Worm (Caenorhabditis elegans) whole organism, late embryonic: ENCODE measurements around the gene cdh-9.

Experiments used
- C38D4.7 ChIP-seq: fragments of 200-800 bp; sonication (Bioruptor generic); optimal IDR thresholded peaks from 2 replicates; lab custom pipeline; 2018; ENCODE audit warnings: mild to moderate bottlenecking, missing genetic modification characterization, moderate library complexity, missing compliant biosample characterization
- K02D7.2 ChIP-seq: sonication (generic microtip); optimal IDR thresholded peaks from 2 replicates; lab custom pipeline; 2017; ENCODE audit warnings: mild to moderate bottlenecking, missing genetic modification characterization, missing compliant biosample characterization
- K09A11.1 ChIP-seq: sonication (generic microtip); optimal IDR thresholded peaks from 2 replicates; lab custom pipeline; 2017; ENCODE audit warnings: antibody characterized with exemption, mild to moderate bottlenecking, missing genetic modification characterization, missing compliant biosample characterization; ENCODE audit not compliant: insufficient read depth
- Y22D7AL.16 ChIP-seq: sonication (generic microtip); optimal IDR thresholded peaks from 2 replicates; lab custom pipeline; 2016; ENCODE audit warnings: missing genetic modification characterization, missing compliant biosample characterization
- ahr-1 ChIP-seq: sonication (generic microtip); optimal IDR thresholded peaks from 2 replicates; lab custom pipeline; 2016; ENCODE audit warnings: missing genetic modification characterization, missing compliant biosample characterization
- ama-1 ChIP-seq: fragments of 150-350 bp; optimal IDR thresholded peaks from 2 replicates; lab custom pipeline; 2014
- ceh-18 ChIP-seq: sonication (generic microtip); optimal IDR thresholded peaks from 2 replicates; lab custom pipeline; 2016; ENCODE audit warnings: missing genetic modification characterization, missing compliant biosample characterization
- ceh-19 ChIP-seq: fragments of 200-800 bp; sonication (Bioruptor generic); optimal IDR thresholded peaks from 2 replicates; lab custom pipeline; 2018; ENCODE audit warnings: mild to moderate bottlenecking, missing genetic modification characterization, missing compliant biosample characterization
- ceh-2 ChIP-seq: sonication (generic microtip); optimal IDR thresholded peaks from 2 replicates; lab custom pipeline; 2016; ENCODE audit warnings: missing genotype, missing genetic modification characterization, missing compliant biosample characterization
- ceh-22 ChIP-seq: sonication (generic microtip); optimal IDR thresholded peaks from 2 replicates; lab custom pipeline; 2017; ENCODE audit warnings: missing biosample characterization, missing genetic modification characterization
- ceh-24 ChIP-seq: sonication (generic microtip); optimal IDR thresholded peaks from 2 replicates; lab custom pipeline; 2016; ENCODE audit warnings: mild to moderate bottlenecking, missing genetic modification characterization, missing compliant biosample characterization
- ceh-30 ChIP-seq: fragments of 150-350 bp; optimal IDR thresholded peaks from 2 replicates; lab custom pipeline; 2014; ENCODE audit warnings: missing biosample characterization, missing genetic modification characterization
- ceh-31 ChIP-seq: sonication (generic microtip); optimal IDR thresholded peaks from 2 replicates; lab custom pipeline; 2016; ENCODE audit warnings: missing genetic modification characterization, missing compliant biosample characterization
- ceh-45 ChIP-seq: fragments of 200-800 bp; sonication (Bioruptor generic); IDR thresholded peaks from 2 replicates; pipeline ENCODE4 v1.3.6; 2022; ENCODE audit warnings: missing genetic modification reagents, missing genetic modification characterization, missing compliant biosample characterization
- ceh-6 ChIP-seq: fragments of 200-800 bp; sonication (Bioruptor generic); optimal IDR thresholded peaks from 2 replicates; lab custom pipeline; 2018; ENCODE audit warnings: mild to moderate bottlenecking, missing genetic modification characterization, missing compliant biosample characterization
- dve-1 ChIP-seq: sonication (generic microtip); optimal IDR thresholded peaks from 2 replicates; lab custom pipeline; 2017; ENCODE audit warnings: antibody characterized with exemption, mild to moderate bottlenecking, missing genetic modification characterization, missing compliant biosample characterization
- elt-4 ChIP-seq: sonication (generic microtip); optimal IDR thresholded peaks from 2 replicates; lab custom pipeline; 2016; ENCODE audit warnings: missing genetic modification characterization, missing compliant biosample characterization
- ets-4 ChIP-seq: sonication (generic microtip); optimal IDR thresholded peaks from 2 replicates; lab custom pipeline; 2016; ENCODE audit warnings: missing genetic modification characterization, missing compliant biosample characterization
- fax-1 ChIP-seq: sonication (generic microtip); optimal IDR thresholded peaks from 2 replicates; lab custom pipeline; 2016; ENCODE audit warnings: missing genotype, missing genetic modification characterization, missing compliant biosample characterization
- fkh-6 ChIP-seq: sonication (generic microtip); optimal IDR thresholded peaks from 2 replicates; lab custom pipeline; 2016; ENCODE audit warnings: missing genetic modification characterization, missing compliant biosample characterization
- hlh-30 ChIP-seq: sonication (generic microtip); optimal IDR thresholded peaks from 2 replicates; lab custom pipeline; 2017; ENCODE audit warnings: antibody characterized with exemption, missing genetic modification characterization, missing compliant biosample characterization; ENCODE audit not compliant: insufficient read depth
- hlh-6 ChIP-seq: sonication (generic microtip); optimal IDR thresholded peaks from 2 replicates; lab custom pipeline; 2016; ENCODE audit warnings: missing genotype, missing genetic modification characterization, missing compliant biosample characterization
- lim-6 ChIP-seq: sonication (generic microtip); optimal IDR thresholded peaks from 2 replicates; lab custom pipeline; 2016; ENCODE audit warnings: missing genetic modification characterization, missing compliant biosample characterization
- lin-11 ChIP-seq: fragments of 200-800 bp; sonication (Bioruptor generic); optimal IDR thresholded peaks from 2 replicates; lab custom pipeline; 2018; ENCODE audit warnings: mild to moderate bottlenecking, missing genetic modification characterization, missing compliant biosample characterization
- madf-2 ChIP-seq: sonication (generic microtip); optimal IDR thresholded peaks from 2 replicates; lab custom pipeline; 2017; ENCODE audit warnings: missing genetic modification characterization, missing compliant biosample characterization
- mec-3 ChIP-seq: sonication (generic microtip); optimal IDR thresholded peaks from 2 replicates; lab custom pipeline; 2016; ENCODE audit warnings: borderline replicate concordance, missing genetic modification characterization, missing compliant biosample characterization
- nfya-1 ChIP-seq: sonication (generic microtip); optimal IDR thresholded peaks from 2 replicates; lab custom pipeline; 2017; ENCODE audit warnings: missing genetic modification characterization, mild to moderate bottlenecking, missing compliant biosample characterization, antibody characterized with exemption, moderate library complexity
- nhr-11 ChIP-seq: fragments of 150-350 bp; optimal IDR thresholded peaks from 2 replicates; lab custom pipeline; 2014; ENCODE audit warnings: missing biosample characterization, missing genetic modification characterization
- nhr-232 ChIP-seq: sonication (generic microtip); optimal IDR thresholded peaks from 2 replicates; lab custom pipeline; 2016; ENCODE audit warnings: missing genetic modification characterization, missing compliant biosample characterization
- npax-4 ChIP-seq: sonication (generic microtip); optimal IDR thresholded peaks from 2 replicates; lab custom pipeline; 2016; ENCODE audit warnings: missing genetic modification characterization, missing compliant biosample characterization
- odd-2 ChIP-seq: sonication (generic microtip); optimal IDR thresholded peaks from 2 replicates; lab custom pipeline; 2017; ENCODE audit warnings: antibody characterized with exemption, mild to moderate bottlenecking, missing genetic modification characterization, missing compliant biosample characterization
- pag-3 ChIP-seq: sonication (generic microtip); optimal IDR thresholded peaks from 2 replicates; lab custom pipeline; 2016; ENCODE audit warnings: missing compliant biosample characterization, missing genetic modification characterization, borderline replicate concordance
- pat-9 ChIP-seq: fragments of 200-800 bp; sonication (Bioruptor generic); optimal IDR thresholded peaks from 2 replicates; lab custom pipeline; 2018; ENCODE audit warnings: mild to moderate bottlenecking, missing genetic modification characterization, moderate library complexity, missing compliant biosample characterization
- pax-1 ChIP-seq: fragments of 150-350 bp; optimal IDR thresholded peaks from 2 replicates; lab custom pipeline; 2014; ENCODE audit warnings: missing biosample characterization, missing genetic modification characterization
- pha-2 ChIP-seq: sonication (generic microtip); optimal IDR thresholded peaks from 2 replicates; lab custom pipeline; 2017; ENCODE audit warnings: mild to moderate bottlenecking, missing genetic modification characterization, missing compliant biosample characterization
- pqm-1 ChIP-seq: sonication (generic microtip); optimal IDR thresholded peaks from 2 replicates; lab custom pipeline; 2016; ENCODE audit warnings: missing genetic modification characterization, missing compliant biosample characterization
- ref-2 ChIP-seq: sonication (generic microtip); optimal IDR thresholded peaks from 2 replicates; lab custom pipeline; 2016; ENCODE audit warnings: missing genetic modification characterization, missing compliant biosample characterization
- rnt-1 ChIP-seq: sonication (generic microtip); optimal IDR thresholded peaks from 2 replicates; lab custom pipeline; 2016; ENCODE audit warnings: missing genetic modification characterization, missing compliant biosample characterization
- sox-2 ChIP-seq: fragments of 200-800 bp; sonication (Bioruptor generic); IDR thresholded peaks from 2 replicates; pipeline ENCODE4 v1.3.6; 2022; ENCODE audit warnings: missing genetic modification reagents, missing genetic modification characterization, missing compliant biosample characterization
- tbx-7 ChIP-seq: sonication (generic microtip); optimal IDR thresholded peaks from 2 replicates; lab custom pipeline; 2016; ENCODE audit warnings: missing genotype, missing genetic modification characterization, missing compliant biosample characterization
- ttx-3 ChIP-seq: sonication (generic microtip); optimal IDR thresholded peaks from 2 replicates; lab custom pipeline; 2016; ENCODE audit warnings: missing genetic modification reagents, missing genetic modification characterization, missing compliant biosample characterization
- unc-3 ChIP-seq, 2 experiments: fragments of 200-800 bp in 1 of 2; sonication (Bioruptor generic) in 1 of 2; sonication (generic microtip) in 1 of 2; conservative IDR thresholded peaks in 1 of 2; optimal IDR thresholded peaks in 1 of 2; 2 replicates each; pipeline versions ENCODE4 v1.3.6 to Lab custom; 2016 to 2022; ENCODE audit warnings: missing compliant biosample characterization in 2 of 2, missing genetic modification characterization in 2 of 2, missing genetic modification reagents in 1 of 2
- unc-42 ChIP-seq: sonication (generic microtip); optimal IDR thresholded peaks from 2 replicates; lab custom pipeline; 2016; ENCODE audit warnings: missing genotype, missing genetic modification characterization, missing compliant biosample characterization
- unc-86 ChIP-seq: sonication (generic microtip); optimal IDR thresholded peaks from 2 replicates; lab custom pipeline; 2016; ENCODE audit warnings: missing genetic modification characterization, missing compliant biosample characterization

The cdh-9 gene

ce11 chrX:16560895-16561294, 34.1 kb upstream of the cdh-9 start:
- no peak for TF ChIP-seq nhr-232 (tag; lab: Kevin White, UChicago)

- no peak for TF ChIP-seq nfya-1 (tag; lab: Kevin White, UChicago)
- TF ChIP-seq elt-4 (tag; lab: Kevin White, UChicago): no peak
- no peak for TF ChIP-seq lin-11 (tag; lab: Kevin White, UChicago)
- TF ChIP-seq pag-3: no peak
- no peak for TF ChIP-seq ref-2 (tag; lab: Kevin White, UChicago)
- TF ChIP-seq hlh-6 (tag; lab: Kevin White, UChicago): no peak
- no peak for TF ChIP-seq madf-2
- no peak for TF ChIP-seq pat-9 (tag; lab: Kevin White, UChicago)
- TF ChIP-seq ceh-24 (tag; lab: Kevin White, UChicago): no peak
Observed at ce11 chrX:16564515-16565285, 30.3 kb upstream of the cdh-9 start.

ce11 chrX:16565781-16566180, 29.2 kb upstream of the cdh-9 start:
- TF ChIP-seq fkh-6 (tag; lab: Kevin White, UChicago) (no peak), madf-2 (no peak), ceh-45 (GFP tag; lab: Robert Waterston, UW) (no peak), pag-3 (no peak), ttx-3 (tag; lab: Kevin White, UChicago) (no peak), dve-1 (tag; lab: Kevin White, UChicago) (no peak), mec-3 (tag; lab: Kevin White, UChicago) (no peak), pqm-1 (tag; lab: Kevin White, UChicago) (no peak), fax-1 (no peak), ama-1 (lab: Kevin White, UChicago) (no peak), K09A11.1 (tag; lab: Kevin White, UChicago) (no peak), rnt-1 (tag; lab: Kevin White, UChicago) (no peak), pha-2 (tag; lab: Kevin White, UChicago) (no peak), ahr-1 (tag; lab: Kevin White, UChicago) (no peak), ceh-22 (tag; lab: Kevin White, UChicago) (no peak), pax-1 (tag; lab: Kevin White, UChicago) (no peak), C38D4.7 (GFP tag; lab: Kevin White, UChicago) (no peak), hlh-30 (tag; lab: Kevin White, UChicago) (no peak), unc-3 (GFP tag; conservative IDR thresholded peaks at IDR 0.05; lab: Robert Waterston, UW) (no peak), unc-3 (tag; optimal IDR thresholded peaks at IDR 0.05; lab: Kevin White, UChicago) (no peak), odd-2 (tag; lab: Kevin White, UChicago) (no peak)

ce11 chrX:16566358-16566757, 28.7 kb upstream of the cdh-9 start:
- no peak for TF ChIP-seq ceh-30 (tag; lab: Kevin White, UChicago)
- no peak for TF ChIP-seq npax-4
- TF ChIP-seq Y22D7AL.16 (tag; lab: Kevin White, UChicago): no peak
- TF ChIP-seq ceh-6 (GFP tag; lab: Kevin White, UChicago): no peak
- no peak for TF ChIP-seq unc-42 (tag; lab: Kevin White, UChicago)
- no peak for TF ChIP-seq lim-6 (tag; lab: Kevin White, UChicago)
- TF ChIP-seq K02D7.2: no peak
- TF ChIP-seq pat-9 (tag; lab: Kevin White, UChicago): no peak
- TF ChIP-seq ceh-31: no peak
- no peak for TF ChIP-seq sox-2 (GFP tag; lab: Robert Waterston, UW)
- TF ChIP-seq pqm-1 (tag; lab: Kevin White, UChicago): no peak
- no peak for TF ChIP-seq nhr-11 (tag; lab: Kevin White, UChicago)
- no peak for TF ChIP-seq ahr-1 (tag; lab: Kevin White, UChicago)
- no peak for TF ChIP-seq ceh-18
- no peak for TF ChIP-seq ceh-2 (tag; lab: Kevin White, UChicago)
- no peak for TF ChIP-seq unc-86 (tag; lab: Kevin White, UChicago)
- TF ChIP-seq ets-4 (tag; lab: Kevin White, UChicago): no peak
- no peak for TF ChIP-seq ceh-22 (tag; lab: Kevin White, UChicago)
- no peak for TF ChIP-seq tbx-7 (tag; lab: Kevin White, UChicago)
- no peak for TF ChIP-seq ceh-19
